Worm (Caenorhabditis elegans) whole organism, L3 larva: ENCODE results near the gene Y69F12A.1.
A peak's percentile ranks its signal among the peaks of the same experiment; 100 is the strongest.

Experiments used
- R02D3.7 ChIP-seq: fragments of 150-350 bp; optimal IDR thresholded peaks from 2 replicates; lab custom pipeline; 2014; ENCODE audit warnings: missing biosample characterization, missing genetic modification characterization
- ZK546.5 ChIP-seq: sonication (generic microtip); optimal IDR thresholded peaks from 2 replicates; lab custom pipeline; 2017; ENCODE audit warnings: missing biosample characterization, missing genetic modification characterization
- ceh-16 ChIP-seq: sonication (generic microtip); optimal IDR thresholded peaks from 2 replicates; lab custom pipeline; 2017; ENCODE audit warnings: missing biosample characterization, missing genetic modification characterization
- ceh-28 ChIP-seq: fragments of 150-350 bp; optimal IDR thresholded peaks from 2 replicates; lab custom pipeline; 2014; ENCODE audit warnings: missing biosample characterization, missing genetic modification reagents, missing genetic modification characterization
- ceh-82 ChIP-seq: fragments of 150-350 bp; optimal IDR thresholded peaks from 2 replicates; lab custom pipeline; 2014; ENCODE audit warnings: missing biosample characterization, missing genetic modification characterization
- ceh-9 ChIP-seq: sonication (generic microtip); optimal IDR thresholded peaks from 2 replicates; lab custom pipeline; 2018; ENCODE audit warnings: missing biosample characterization, missing genetic modification characterization
- daf-12 ChIP-seq: fragments of 150-350 bp; optimal IDR thresholded peaks from 2 replicates; lab custom pipeline; 2014; ENCODE audit warnings: missing biosample characterization, missing genetic modification reagents, missing genetic modification characterization
- egl-27 ChIP-seq: sonication (generic microtip); optimal IDR thresholded peaks from 4 replicates; lab custom pipeline; 2017; ENCODE audit warnings: missing biosample characterization, missing genetic modification reagents, missing genetic modification characterization
- egl-5 ChIP-seq: fragments of 150-350 bp; optimal IDR thresholded peaks from 2 replicates; lab custom pipeline; 2017; ENCODE audit warnings: missing biosample characterization, missing genetic modification reagents, missing genetic modification characterization, inconsistent platforms
- elt-2 ChIP-seq: sonication (generic microtip); optimal IDR thresholded peaks from 2 replicates; lab custom pipeline; 2016; ENCODE audit warnings: missing genetic modification reagents, mild to moderate bottlenecking, missing genetic modification characterization, missing compliant biosample characterization
- elt-3 ChIP-seq, 3 experiments: fragments of 150-350 bp in 1 of 3; sonication (generic microtip) in 2 of 3; optimal IDR thresholded peaks; 2 replicates in 2 of 3; 4 replicates in 1 of 3; lab custom pipeline; 2014 to 2017; ENCODE audit warnings: missing biosample characterization in 3 of 3, missing genetic modification characterization in 3 of 3
- eor-1 ChIP-seq, 2 experiments: fragments of 150-350 bp; optimal IDR thresholded peaks; 2 replicates each; lab custom pipeline; 2014 to 2018; ENCODE audit warnings: missing biosample characterization in 2 of 2, missing genetic modification characterization in 2 of 2
- fkh-10 ChIP-seq: sonication (generic microtip); optimal IDR thresholded peaks from 2 replicates; lab custom pipeline; 2017; ENCODE audit warnings: missing biosample characterization, missing genetic modification reagents, missing genetic modification characterization
- fos-1 ChIP-seq: fragments of 150-350 bp; optimal IDR thresholded peaks from 2 replicates; lab custom pipeline; 2014; ENCODE audit warnings: missing biosample characterization, missing genetic modification characterization
- hmg-11 ChIP-seq: sonication (generic microtip); optimal IDR thresholded peaks from 2 replicates; lab custom pipeline; 2016; ENCODE audit warnings: missing genetic modification characterization, missing compliant biosample characterization
- jun-1 ChIP-seq: fragments of 150-350 bp; optimal IDR thresholded peaks from 2 replicates; lab custom pipeline; 2014; ENCODE audit warnings: missing biosample characterization, missing genetic modification reagents, missing genetic modification characterization
- lin-15B ChIP-seq: fragments of 150-350 bp; optimal IDR thresholded peaks from 2 replicates; lab custom pipeline; 2014; ENCODE audit warnings: missing biosample characterization, missing genetic modification characterization
- lin-39 ChIP-seq: fragments of 150-350 bp; optimal IDR thresholded peaks from 2 replicates; lab custom pipeline; 2018; ENCODE audit warnings: missing biosample characterization, missing genetic modification reagents, missing genetic modification characterization
- lsy-12 ChIP-seq: sonication (generic microtip); optimal IDR thresholded peaks from 2 replicates; lab custom pipeline; 2016; ENCODE audit warnings: mild to moderate bottlenecking, missing genetic modification characterization, missing compliant biosample characterization
- mdl-1 ChIP-seq: fragments of 150-350 bp; optimal IDR thresholded peaks from 2 replicates; lab custom pipeline; 2014; ENCODE audit warnings: missing biosample characterization, missing genetic modification characterization
- nfya-1 ChIP-seq: sonication (generic microtip); optimal IDR thresholded peaks from 2 replicates; lab custom pipeline; 2017; ENCODE audit warnings: missing genetic modification characterization, mild to moderate bottlenecking, missing compliant biosample characterization, antibody characterized with exemption, moderate library complexity; ENCODE audit not compliant: insufficient read depth
- nhr-11 ChIP-seq: fragments of 150-350 bp; optimal IDR thresholded peaks from 2 replicates; lab custom pipeline; 2014; ENCODE audit warnings: missing biosample characterization, missing genetic modification characterization
- nhr-12 ChIP-seq: fragments of 150-350 bp; optimal IDR thresholded peaks from 2 replicates; lab custom pipeline; 2014; ENCODE audit warnings: missing biosample characterization, missing genetic modification characterization
- nhr-237 ChIP-seq: fragments of 150-350 bp; optimal IDR thresholded peaks from 2 replicates; lab custom pipeline; 2014; ENCODE audit warnings: missing biosample characterization, missing genetic modification characterization
- nhr-25 ChIP-seq: sonication (generic microtip); optimal IDR thresholded peaks from 2 replicates; lab custom pipeline; 2017; ENCODE audit warnings: missing biosample characterization, missing genetic modification characterization
- nhr-28 ChIP-seq: fragments of 150-350 bp; optimal IDR thresholded peaks from 2 replicates; lab custom pipeline; 2014; ENCODE audit warnings: missing biosample characterization, missing genetic modification characterization
- nhr-43 ChIP-seq: sonication (generic microtip); optimal IDR thresholded peaks from 2 replicates; lab custom pipeline; 2016; ENCODE audit warnings: mild to moderate bottlenecking, missing genetic modification characterization, missing compliant biosample characterization; ENCODE audit not compliant: poor library complexity, severe bottlenecking
- nhr-67 ChIP-seq: fragments of 150-350 bp; optimal IDR thresholded peaks from 2 replicates; lab custom pipeline; 2014; ENCODE audit warnings: missing biosample characterization, missing genetic modification characterization
- nhr-76 ChIP-seq: fragments of 150-350 bp; sonication (generic microtip); optimal IDR thresholded peaks from 5 replicates; lab custom pipeline; 2014; ENCODE audit warnings: missing biosample characterization, missing genetic modification characterization
- nhr-77 ChIP-seq: fragments of 150-350 bp; optimal IDR thresholded peaks from 2 replicates; lab custom pipeline; 2014; ENCODE audit warnings: missing biosample characterization, missing genetic modification characterization
- pha-4 ChIP-seq: fragments of 150-350 bp; optimal IDR thresholded peaks from 2 replicates; lab custom pipeline; 2014; ENCODE audit warnings: missing biosample characterization, missing genetic modification reagents, missing genetic modification characterization
- sea-2 ChIP-seq: fragments of 150-350 bp; sonication (generic microtip); optimal IDR thresholded peaks from 4 replicates; lab custom pipeline; 2014; ENCODE audit warnings: missing biosample characterization, missing genetic modification reagents, missing genetic modification characterization
- skn-1 ChIP-seq: fragments of 150-350 bp; optimal IDR thresholded peaks from 2 replicates; lab custom pipeline; 2014; ENCODE audit warnings: missing biosample characterization, missing genetic modification characterization
- unc-62 ChIP-seq: fragments of 150-350 bp; sonication (generic microtip); optimal IDR thresholded peaks from 4 replicates; lab custom pipeline; 2014; ENCODE audit warnings: missing biosample characterization, missing genetic modification reagents, missing genetic modification characterization
- zag-1 ChIP-seq: fragments of 150-350 bp; optimal IDR thresholded peaks from 2 replicates; lab custom pipeline; 2014; ENCODE audit warnings: missing biosample characterization, missing genetic modification characterization
- ztf-11 ChIP-seq: fragments of 150-350 bp; optimal IDR thresholded peaks from 2 replicates; lab custom pipeline; 2014; ENCODE audit warnings: missing biosample characterization, missing genetic modification characterization

The Y69F12A.1 gene

ce11 chrIII:7488303-7488702 is 31.6 kb downstream of the Y69F12A.1 start:
- peak in 2 of 3 experiments; percentile 30 to 90 for TF ChIP-seq elt-3 (tag; optimal IDR thresholded peaks at IDR 0.05; lab: Kevin White, UChicago)
- peak; percentile 83 for TF ChIP-seq nhr-25 (tag; lab: Kevin White, UChicago)
- peak; percentile 17 for TF ChIP-seq mdl-1
- no peak for TF ChIP-seq nhr-67 (tag; lab: Kevin White, UChicago)
- peak; percentile 33 for TF ChIP-seq nfya-1 (tag; lab: Kevin White, UChicago)
- TF ChIP-seq nhr-43 (tag; lab: Kevin White, UChicago) = peak; percentile 3

ce11 chrIII:7489055-7489534 is 32.4 kb downstream of the Y69F12A.1 start, which contains the start of gene mup-4:
mup-4 (minus strand) TSS chrIII:7489105.
- TF ChIP-seq egl-27 (tag; lab: Kevin White, UChicago) (no peak), zag-1 (tag; lab: Kevin White, UChicago) (no peak), nfya-1 (tag; lab: Kevin White, UChicago) (peak; percentile 50), skn-1 (tag; lab: Kevin White, UChicago) (no peak), nhr-25 (tag; lab: Kevin White, UChicago) (peak; percentile 11), sea-2 (GFP tag; lab: Kevin White, UChicago) (no peak), nhr-237 (tag; lab: Kevin White, UChicago) (no peak), nhr-67 (tag; lab: Kevin White, UChicago) (no peak), mdl-1 (no peak), R02D3.7 (tag; lab: Kevin White, UChicago) (no peak)

ce11 chrIII:7490061-7490460 is 33.3 kb downstream of the Y69F12A.1 start:
- no peak for TF ChIP-seq egl-5
- TF ChIP-seq zag-1 (tag; lab: Kevin White, UChicago) = no peak
- TF ChIP-seq elt-3 (tag; optimal IDR thresholded peaks at IDR 0.05; lab: Kevin White, UChicago) = peak in 2 of 3 experiments; percentile 13 to 44
- no peak for TF ChIP-seq egl-27 (tag; lab: Kevin White, UChicago)
- no peak for TF ChIP-seq nhr-77 (tag; lab: Kevin White, UChicago)
- TF ChIP-seq ceh-16 (tag; lab: Kevin White, UChicago) = no peak
- TF ChIP-seq nhr-43 (tag; lab: Kevin White, UChicago) = peak; percentile 32
- no peak for TF ChIP-seq ceh-28 (tag; lab: Kevin White, UChicago)
- TF ChIP-seq pha-4 (tag; lab: Kevin White, UChicago) = no peak
- TF ChIP-seq R02D3.7 (tag; lab: Kevin White, UChicago) = no peak
- TF ChIP-seq nhr-11 = no peak
- no peak for TF ChIP-seq hmg-11
- TF ChIP-seq ceh-82 = no peak
- no peak for TF ChIP-seq jun-1 (tag; lab: Kevin White, UChicago)
- TF ChIP-seq elt-2 = no peak
- no peak for TF ChIP-seq ztf-11 (tag; lab: Kevin White, UChicago)
- TF ChIP-seq eor-1 (tag; optimal IDR thresholded peaks at IDR 0.05; lab: Kevin White, UChicago) = no peak
- no peak for TF ChIP-seq lsy-12 (tag; lab: Kevin White, UChicago)
- TF ChIP-seq nhr-237 (tag; lab: Kevin White, UChicago) = no peak
- no peak for TF ChIP-seq lin-39 (tag; lab: Kevin White, UChicago)
- TF ChIP-seq nhr-67 (tag; lab: Kevin White, UChicago) = no peak
- TF ChIP-seq nhr-25 (tag; lab: Kevin White, UChicago) = peak; percentile 20
- no peak for TF ChIP-seq nhr-76
- peak; percentile 6 for TF ChIP-seq nfya-1 (tag; lab: Kevin White, UChicago)
- no peak for TF ChIP-seq nhr-28 (tag; lab: Kevin White, UChicago)
- TF ChIP-seq, all 47 proteins: peak for 4

ce11 chrIII:7491931-7492330 is 35.2 kb downstream of the Y69F12A.1 start:
- TF ChIP-seq lin-15B (tag; lab: Kevin White, UChicago) = no peak
- peak; percentile 9 for TF ChIP-seq nfya-1 (tag; lab: Kevin White, UChicago)
- no peak for TF ChIP-seq unc-62
- no peak for TF ChIP-seq ceh-9 (tag; lab: Kevin White, UChicago)
- TF ChIP-seq egl-5 = no peak
- TF ChIP-seq nhr-25 (tag; lab: Kevin White, UChicago) = peak; percentile 74
- TF ChIP-seq daf-12 (tag; lab: Kevin White, UChicago) = no peak
- TF ChIP-seq fos-1 = no peak
- TF ChIP-seq ZK546.5 (tag; lab: Kevin White, UChicago) = no peak
- no peak for TF ChIP-seq fkh-10 (GFP tag; lab: Kevin White, UChicago)
- TF ChIP-seq hmg-11 = no peak
- TF ChIP-seq nhr-11 = no peak
- no peak for TF ChIP-seq nhr-12 (tag; lab: Kevin White, UChicago)
- peak; percentile 66 for TF ChIP-seq nhr-43 (tag; lab: Kevin White, UChicago)
- no peak for TF ChIP-seq pha-4 (tag; lab: Kevin White, UChicago)
- TF ChIP-seq elt-2 = no peak
